Worm (Caenorhabditis elegans): Measurements from ENCODE around the gene mlc-5.

The mlc-5 gene

ce11 chrIII:13669519-13669918 lies 46.4 kb downstream of the mlc-5 start:
- TF ChIP-seq dao-5 (tag; optimal IDR thresholded peaks at IDR 0.05) (no peak), him-1 (tag; optimal IDR thresholded peaks at IDR 0.05) (no peak), W03F9.2 (tag; optimal IDR thresholded peaks at IDR 0.05) (no peak)

- TF ChIP-seq W03F9.2 (tag; optimal IDR thresholded peaks at IDR 0.05): no peak
- no peak for TF ChIP-seq dao-5 (tag; optimal IDR thresholded peaks at IDR 0.05)
- TF ChIP-seq him-1 (tag; optimal IDR thresholded peaks at IDR 0.05): no peak
Observed at ce11 chrIII:13672654-13673330, 49.7 kb downstream of the mlc-5 start, which contains the start of gene aqp-11. aqp-11 (plus strand) TSS chrIII:13673280.

Data from whole organism, L4/young adult.